Worm (Caenorhabditis elegans) whole organism, L4 larva: ENCODE data around the gene C07A9.5.
A peak's percentile ranks its signal among the peaks of the same experiment; 100 is the strongest.

ENCODE experiments used
- F10B5.3 ChIP-seq: sonication (generic microtip); optimal IDR thresholded peaks from 2 replicates; lab custom pipeline; 2016; ENCODE audit warnings: mild to moderate bottlenecking, missing genetic modification characterization, missing compliant biosample characterization
- F49E8.2 ChIP-seq: sonication (generic microtip); optimal IDR thresholded peaks from 2 replicates; lab custom pipeline; 2016; ENCODE audit warnings: missing compliant biosample characterization, mild to moderate bottlenecking, missing genetic modification characterization, borderline replicate concordance
- T26A8.4 ChIP-seq: fragments of 200-800 bp; sonication (Bioruptor generic); IDR thresholded peaks from 2 replicates; pipeline ENCODE4 v1.3.6; 2022; ENCODE audit warnings: missing genetic modification characterization, missing compliant biosample characterization
- ZK546.5 ChIP-seq, 2 experiments: sonication (generic microtip); optimal IDR thresholded peaks; 2 replicates each; lab custom pipeline; 2017; ENCODE audit warnings: missing biosample characterization in 2 of 2, missing genetic modification characterization in 2 of 2
- aha-1 ChIP-seq: fragments of 150-350 bp; peaks from one replicate; lab custom pipeline; 2014; ENCODE audit warnings: missing biosample characterization, missing genetic modification characterization
- ama-1 ChIP-seq: fragments of 150-350 bp; optimal IDR thresholded peaks from 2 replicates; lab custom pipeline; 2014; ENCODE audit warnings: inconsistent platforms, mixed read lengths
- ceh-28 ChIP-seq: fragments of 150-350 bp; optimal IDR thresholded peaks from 2 replicates; lab custom pipeline; 2014; ENCODE audit warnings: missing biosample characterization, missing genetic modification reagents, missing genetic modification characterization
- ceh-82 ChIP-seq: sonication (generic microtip); optimal IDR thresholded peaks from 2 replicates; lab custom pipeline; 2017; ENCODE audit warnings: missing biosample characterization, missing genetic modification characterization
- cey-2 ChIP-seq: sonication (generic microtip); optimal IDR thresholded peaks from 3 replicates; lab custom pipeline; 2017; ENCODE audit warnings: missing genetic modification characterization, mild to moderate bottlenecking, missing compliant biosample characterization, antibody characterized with exemption, borderline replicate concordance; ENCODE audit not compliant: insufficient read depth
- daf-12 ChIP-seq: fragments of 150-350 bp; optimal IDR thresholded peaks from 2 replicates; lab custom pipeline; 2014; ENCODE audit warnings: missing biosample characterization, missing genetic modification reagents, missing genetic modification characterization
- daf-8 ChIP-seq: fragments of 200-800 bp; sonication (Bioruptor generic); IDR thresholded peaks from 2 replicates; pipeline ENCODE4 v1.3.6; 2022; ENCODE audit warnings: missing genetic modification characterization, missing compliant biosample characterization
- dmd-6 ChIP-seq: fragments of 200-800 bp; sonication (Bioruptor generic); IDR thresholded peaks from 2 replicates; pipeline ENCODE4 v1.3.6; 2022; ENCODE audit warnings: missing genetic modification reagents, missing genetic modification characterization, missing compliant biosample characterization
- fos-1 ChIP-seq: fragments of 150-350 bp; optimal IDR thresholded peaks from 2 replicates; lab custom pipeline; 2014; ENCODE audit warnings: missing biosample characterization, missing genetic modification characterization
- gei-8 ChIP-seq: fragments of 200-800 bp; sonication (Bioruptor generic); optimal IDR thresholded peaks from 2 replicates; lab custom pipeline; 2018; ENCODE audit warnings: mild to moderate bottlenecking, missing genetic modification characterization, missing compliant biosample characterization
- hif-1 ChIP-seq, 2 experiments: sonication (generic microtip); optimal IDR thresholded peaks; 2 replicates each; lab custom pipeline; 2016 to 2017; ENCODE audit warnings: missing compliant biosample characterization in 2 of 2, missing genetic modification characterization in 2 of 2, missing genetic modification reagents in 2 of 2, missing genotype in 2 of 2, mild to moderate bottlenecking in 1 of 2
- hlh-11 ChIP-seq: fragments of 200-800 bp; sonication (Bioruptor generic); optimal IDR thresholded peaks from 2 replicates; lab custom pipeline; 2018; ENCODE audit warnings: mild to moderate bottlenecking, missing genetic modification characterization, missing compliant biosample characterization
- hlh-30 ChIP-seq: sonication (generic microtip); optimal IDR thresholded peaks from 2 replicates; lab custom pipeline; 2017; ENCODE audit warnings: antibody characterized with exemption, mild to moderate bottlenecking, missing genetic modification characterization, missing compliant biosample characterization; ENCODE audit not compliant: insufficient read depth
- hmg-1.1 ChIP-seq: fragments of 200-800 bp; sonication (Bioruptor generic); IDR thresholded peaks from 2 replicates; pipeline ENCODE4 v1.3.6; 2022; ENCODE audit warnings: missing genetic modification reagents, missing genetic modification characterization, missing compliant biosample characterization
- lin-13 ChIP-seq: fragments of 150-350 bp; optimal IDR thresholded peaks from 2 replicates; lab custom pipeline; 2014; ENCODE audit warnings: missing biosample characterization, missing genetic modification reagents, missing genetic modification characterization
- lin-15B ChIP-seq: fragments of 150-350 bp; sonication (generic microtip); optimal IDR thresholded peaks from 3 replicates; lab custom pipeline; 2014; ENCODE audit warnings: missing biosample characterization, missing genetic modification characterization
- lin-38 ChIP-seq: fragments of 200-800 bp; sonication (Bioruptor generic); IDR thresholded peaks from 2 replicates; pipeline ENCODE4 v1.3.6; 2022; ENCODE audit warnings: missing genetic modification reagents, missing genetic modification characterization, missing compliant biosample characterization
- lir-3 ChIP-seq: sonication (generic microtip); optimal IDR thresholded peaks from 2 replicates; lab custom pipeline; 2016; ENCODE audit warnings: mild to moderate bottlenecking, missing genetic modification characterization, missing compliant biosample characterization
- lsy-2 ChIP-seq, 2 experiments: fragments of 150-350 bp in 1 of 2; sonication (generic microtip) in 1 of 2; optimal IDR thresholded peaks; 2 replicates each; lab custom pipeline; 2014 to 2017; ENCODE audit warnings: missing biosample characterization in 2 of 2, missing genetic modification characterization in 2 of 2
- madf-9 ChIP-seq: fragments of 200-800 bp; sonication (Bioruptor generic); conservative IDR thresholded peaks from 2 replicates; pipeline ENCODE4 v1.3.6; 2022; ENCODE audit warnings: missing genetic modification reagents, missing genetic modification characterization, missing compliant biosample characterization
- mdl-1 ChIP-seq, 2 experiments: fragments of 150-350 bp in 1 of 2; sonication (generic microtip) in 1 of 2; optimal IDR thresholded peaks; 2 replicates each; lab custom pipeline; 2014 to 2017; ENCODE audit warnings: missing biosample characterization in 2 of 2, missing genetic modification characterization in 2 of 2
- mep-1 ChIP-seq: fragments of 150-350 bp; sonication (generic microtip); optimal IDR thresholded peaks from 3 replicates; lab custom pipeline; 2014; ENCODE audit warnings: missing biosample characterization, missing genetic modification characterization
- mes-2 ChIP-seq: sonication (generic microtip); optimal IDR thresholded peaks from 2 replicates; lab custom pipeline; 2016; ENCODE audit warnings: missing genotype, mild to moderate bottlenecking, missing genetic modification characterization, missing compliant biosample characterization; ENCODE audit not compliant: poor library complexity, severe bottlenecking
- mxl-3 ChIP-seq: fragments of 200-800 bp; sonication (Bioruptor generic); optimal IDR thresholded peaks from 2 replicates; lab custom pipeline; 2018; ENCODE audit warnings: mild to moderate bottlenecking, missing genetic modification characterization, missing compliant biosample characterization
- nhr-10 ChIP-seq: fragments of 150-350 bp; optimal IDR thresholded peaks from 2 replicates; lab custom pipeline; 2014; ENCODE audit warnings: missing biosample characterization, missing genetic modification characterization
- nhr-102 ChIP-seq: sonication (generic microtip); optimal IDR thresholded peaks from 2 replicates; lab custom pipeline; 2016; ENCODE audit warnings: mild to moderate bottlenecking, missing genetic modification characterization, moderate library complexity, missing compliant biosample characterization
- nhr-25 ChIP-seq: sonication (generic microtip); optimal IDR thresholded peaks from 2 replicates; lab custom pipeline; 2017; ENCODE audit warnings: missing genetic modification characterization, mild to moderate bottlenecking, missing compliant biosample characterization, antibody characterized with exemption, moderate library complexity, borderline replicate concordance; ENCODE audit not compliant: insufficient read depth
- nhr-28 ChIP-seq: fragments of 150-350 bp; optimal IDR thresholded peaks from 2 replicates; lab custom pipeline; 2014; ENCODE audit warnings: missing biosample characterization, missing genetic modification characterization
- nhr-76 ChIP-seq: fragments of 150-350 bp; optimal IDR thresholded peaks from 2 replicates; lab custom pipeline; 2014; ENCODE audit warnings: missing biosample characterization, missing genetic modification characterization
- pha-4 ChIP-seq, 2 experiments: fragments of 150-350 bp in 1 of 2; fragments of 200-800 bp in 1 of 2; sonication (Bioruptor generic) in 1 of 2; IDR thresholded peaks in 1 of 2; optimal IDR thresholded peaks in 1 of 2; 2 replicates each; pipeline versions ENCODE4 v1.3.6 to Lab custom; 2014 to 2022; ENCODE audit warnings: missing genetic modification characterization in 2 of 2, missing genetic modification reagents in 2 of 2, missing biosample characterization in 1 of 2, missing compliant biosample characterization in 1 of 2
- php-3 ChIP-seq: fragments of 200-800 bp; sonication (Bioruptor generic); IDR thresholded peaks from 2 replicates; pipeline ENCODE4 v1.3.6; 2022; ENCODE audit warnings: missing genetic modification reagents, missing genetic modification characterization, missing compliant biosample characterization
- pqm-1 ChIP-seq: sonication (generic microtip); optimal IDR thresholded peaks from 2 replicates; lab custom pipeline; 2017; ENCODE audit warnings: missing biosample characterization, missing genetic modification characterization
- rbr-2 ChIP-seq: sonication (generic microtip); optimal IDR thresholded peaks from 2 replicates; lab custom pipeline; 2016; ENCODE audit warnings: missing genotype, missing genetic modification characterization, missing compliant biosample characterization
- snpc-1.2 ChIP-seq: fragments of 200-800 bp; sonication (Bioruptor generic); IDR thresholded peaks from 2 replicates; pipeline ENCODE4 v1.3.6; 2022; ENCODE audit warnings: missing genetic modification reagents, missing genetic modification characterization, missing compliant biosample characterization
- snpc-4 ChIP-seq: fragments of 150-350 bp; optimal IDR thresholded peaks from 2 replicates; lab custom pipeline; 2014; ENCODE audit warnings: missing biosample characterization, missing genetic modification characterization
- tra-1 ChIP-seq: fragments of 200-800 bp; sonication (Bioruptor generic); IDR thresholded peaks from 2 replicates; pipeline ENCODE4 v1.3.6; 2022; ENCODE audit warnings: missing genetic modification reagents, missing genetic modification characterization, missing compliant biosample characterization
- zag-1 ChIP-seq: fragments of 150-350 bp; optimal IDR thresholded peaks from 2 replicates; lab custom pipeline; 2014; ENCODE audit warnings: missing biosample characterization, missing genetic modification characterization
- zip-2 ChIP-seq: fragments of 150-350 bp; optimal IDR thresholded peaks from 2 replicates; lab custom pipeline; 2014; ENCODE audit warnings: missing biosample characterization, missing genetic modification characterization
- ztf-11 ChIP-seq: fragments of 150-350 bp; optimal IDR thresholded peaks from 2 replicates; lab custom pipeline; 2014; ENCODE audit warnings: missing biosample characterization, missing genetic modification characterization
- ztf-7 ChIP-seq: fragments of 150-350 bp; optimal IDR thresholded peaks from 2 replicates; lab custom pipeline; 2014; ENCODE audit warnings: missing biosample characterization, missing genetic modification characterization

The C07A9.5 gene

DNA sequence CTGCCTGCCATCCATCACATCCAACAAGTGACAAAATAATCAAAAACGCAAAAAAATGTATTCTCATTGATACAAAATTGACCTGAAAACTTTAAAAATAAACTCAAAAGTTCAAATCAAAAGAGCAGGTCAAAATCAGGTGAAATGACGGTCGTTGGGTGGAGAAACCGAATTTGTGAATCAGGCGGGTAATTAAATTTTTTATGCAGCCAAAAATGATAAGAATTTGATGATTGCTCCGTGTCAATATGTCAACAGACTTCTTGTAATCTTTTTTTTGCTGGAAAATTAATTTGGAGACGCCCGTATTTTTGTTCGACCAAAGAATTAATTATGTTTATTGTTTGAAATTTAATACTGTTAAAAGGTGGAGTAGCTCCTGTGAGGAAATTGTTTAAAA is 31.2 kb upstream of the C07A9.5 start, which contains the start of gene ncx-6 (continued):
- TF ChIP-seq zag-1 (tag; lab: Kevin White, UChicago) (no peak), lin-38 (GFP tag; lab: Robert Waterston, UW) (no peak), snpc-4 (tag; lab: Kevin White, UChicago) (no peak), T26A8.4 (no peak), hmg-1.1 (no peak), php-3 (GFP tag; lab: Robert Waterston, UW) (peak; percentile 73), gei-8 (GFP tag; lab: Kevin White, UChicago) (no peak), nhr-25 (tag; lab: Kevin White, UChicago) (no peak), ama-1 (lab: Kevin White, UChicago) (no peak), nhr-76 (tag; lab: Kevin White, UChicago) (no peak), F49E8.2 (tag; lab: Kevin White, UChicago) (no peak), ceh-28 (tag; lab: Kevin White, UChicago) (no peak), aha-1 (no peak), ztf-7 (tag; lab: Kevin White, UChicago) (no peak), hif-1 (tag; optimal IDR thresholded peaks at IDR 0.05; lab: Kevin White, UChicago) (no peak), daf-12 (tag; lab: Kevin White, UChicago) (no peak), dmd-6 (GFP tag; lab: Robert Waterston, UW) (peak; percentile 61), rbr-2 (tag; lab: Kevin White, UChicago) (no peak), snpc-1.2 (GFP tag; lab: Robert Waterston, UW) (no peak), zip-2 (tag; lab: Kevin White, UChicago) (no peak), lir-3 (no peak), lsy-2 (tag; optimal IDR thresholded peaks at IDR 0.05; lab: Kevin White, UChicago) (no peak), hlh-30 (tag; lab: Kevin White, UChicago) (peak; percentile 40), ZK546.5 (tag; optimal IDR thresholded peaks at IDR 0.05; lab: Kevin White, UChicago) (no peak), fos-1 (tag; lab: Kevin White, UChicago) (no peak), ztf-11 (no peak), madf-9 (no peak), daf-8 (GFP tag; lab: Robert Waterston, UW) (no peak), lin-13 (no peak), mdl-1 (tag; optimal IDR thresholded peaks at IDR 0.05; lab: Kevin White, UChicago) (no peak), mes-2 (tag; lab: Kevin White, UChicago) (no peak), ceh-82 (tag; lab: Kevin White, UChicago) (no peak), pha-4 (GFP tag; IDR thresholded peaks at IDR 0.05; lab: Robert Waterston, UW) (no peak), pha-4 (tag; optimal IDR thresholded peaks at IDR 0.05; lab: Kevin White, UChicago) (no peak), mep-1 (tag; lab: Kevin White, UChicago) (no peak), hlh-11 (peak; percentile 2), cey-2 (no peak)

DNA sequence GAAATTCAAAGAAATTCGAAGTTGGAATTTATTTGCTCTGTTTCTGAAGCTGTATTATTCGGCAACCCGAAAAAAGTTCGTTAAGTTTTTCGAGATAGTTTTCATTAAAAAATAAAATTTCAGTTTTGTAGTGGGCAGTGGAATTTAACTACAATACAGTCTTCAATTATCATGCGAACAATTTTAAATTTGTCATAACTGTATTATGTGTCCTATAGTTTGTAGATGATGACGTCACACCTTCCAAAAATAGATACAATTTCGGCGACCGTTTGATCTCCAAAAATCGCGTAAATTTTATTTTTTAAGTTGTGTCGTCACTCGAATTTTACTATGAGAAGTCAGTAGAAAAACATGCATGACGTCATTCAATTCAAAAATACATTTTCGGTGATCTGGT is 30.6 kb upstream of the C07A9.5 start:
- TF ChIP-seq aha-1, result peak; percentile 84
- TF ChIP-seq nhr-102, result no peak
- TF ChIP-seq mxl-3 (GFP tag; lab: Kevin White, UChicago), result no peak
- no peak for TF ChIP-seq mdl-1 (tag; optimal IDR thresholded peaks at IDR 0.05; lab: Kevin White, UChicago)
- TF ChIP-seq lin-15B, result no peak
- TF ChIP-seq tra-1 (GFP tag; lab: Robert Waterston, UW), result no peak
- no peak for TF ChIP-seq F10B5.3
- no peak for TF ChIP-seq ama-1 (lab: Kevin White, UChicago)
- peak; percentile 51 for TF ChIP-seq nhr-28 (tag; lab: Kevin White, UChicago)
- no peak for TF ChIP-seq nhr-10 (tag; lab: Kevin White, UChicago)
- no peak for TF ChIP-seq pqm-1
- TF ChIP-seq, all 104 proteins: peak for 2
